Worm (Caenorhabditis elegans) whole organism, mixed stage, embryonic: Measurements from ENCODE around the gene sri-39.

Source experiments
- ces-1 ChIP-seq: fragments of 150-350 bp; optimal IDR thresholded peaks from 2 replicates; lab custom pipeline; 2014; ENCODE audit warnings: missing biosample characterization, missing genetic modification reagents, missing genetic modification characterization
- drap-1 ChIP-seq: fragments of 200-800 bp; sonication (Bioruptor generic); optimal IDR thresholded peaks from 3 replicates; lab custom pipeline; 2018; ENCODE audit warnings: mild to moderate bottlenecking, missing genetic modification characterization, missing compliant biosample characterization
- lin-13 ChIP-seq: fragments of 150-350 bp; optimal IDR thresholded peaks from 2 replicates; lab custom pipeline; 2014; ENCODE audit warnings: missing biosample characterization, missing genetic modification characterization
- lin-32 ChIP-seq: fragments of 200-800 bp; sonication (Bioruptor generic); optimal IDR thresholded peaks from 2 replicates; lab custom pipeline; 2018; ENCODE audit warnings: mild to moderate bottlenecking, missing genetic modification characterization, missing compliant biosample characterization
- nhr-76 ChIP-seq: sonication (generic microtip); optimal IDR thresholded peaks from 2 replicates; lab custom pipeline; 2017; ENCODE audit warnings: missing biosample characterization, missing genetic modification characterization
- unc-39 ChIP-seq: fragments of 150-350 bp; optimal IDR thresholded peaks from 2 replicates; lab custom pipeline; 2014; ENCODE audit warnings: missing biosample characterization, missing genetic modification characterization
- unc-62 ChIP-seq: fragments of 150-350 bp; optimal IDR thresholded peaks from 2 replicates; lab custom pipeline; 2014; ENCODE audit warnings: missing biosample characterization, missing genetic modification reagents, missing genetic modification characterization
- ztf-11 ChIP-seq: fragments of 150-350 bp; optimal IDR thresholded peaks from 2 replicates; lab custom pipeline; 2014; ENCODE audit warnings: missing biosample characterization, missing genetic modification characterization

DNA sequence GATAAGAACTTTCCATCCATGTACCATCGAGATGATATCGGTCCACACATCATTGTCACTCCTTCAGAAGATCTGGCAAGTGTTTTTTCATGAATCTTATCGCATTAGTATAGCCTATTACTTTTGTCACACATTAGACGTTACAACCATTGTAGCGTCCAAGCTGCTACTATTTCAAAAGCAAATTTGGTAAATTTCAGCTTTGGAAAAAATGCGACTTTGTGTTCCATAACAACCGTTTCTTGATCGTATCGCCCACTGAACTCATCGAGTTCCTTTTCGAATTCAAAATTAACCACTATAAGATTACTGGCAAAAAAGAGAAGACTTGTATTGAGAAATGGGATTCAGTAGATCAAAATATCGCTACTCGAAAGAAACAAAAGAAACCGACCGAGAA is 34.3 kb upstream of the sri-39 start:
- TF ChIP-seq ztf-11 (no peak), lin-13 (tag; lab: Kevin White, UChicago) (no peak), lin-32 (GFP tag; lab: Kevin White, UChicago) (no peak), unc-39 (tag; lab: Kevin White, UChicago) (no peak), unc-62 (GFP tag; lab: Kevin White, UChicago) (no peak), nhr-76 (tag; lab: Kevin White, UChicago) (no peak), drap-1 (no peak), ces-1 (no peak)
